Worm (Caenorhabditis elegans) whole organism, midembryonic: ENCODE results near the gene cyp-33C7.
A peak's percentile ranks its signal among the peaks of the same experiment; 100 is the strongest.

Experiments
- T22C8.4 ChIP-seq: fragments of 200-800 bp; sonication (Bioruptor generic); IDR thresholded peaks from 2 replicates; pipeline ENCODE4 v1.3.6; 2022; ENCODE audit warnings: missing genetic modification characterization, missing compliant biosample characterization
- cog-1 ChIP-seq: sonication (generic microtip); optimal IDR thresholded peaks from 2 replicates; lab custom pipeline; 2016; ENCODE audit warnings: missing genetic modification characterization, missing compliant biosample characterization
- flt-1 ChIP-seq: fragments of 200-800 bp; sonication (Bioruptor generic); IDR thresholded peaks from 2 replicates; pipeline ENCODE4 v1.3.6; 2022; ENCODE audit warnings: missing genetic modification characterization, missing compliant biosample characterization
- klf-2 ChIP-seq: fragments of 200-800 bp; sonication (Bioruptor generic); conservative IDR thresholded peaks from 2 replicates; pipeline ENCODE4 v1.3.6; 2022; ENCODE audit warnings: missing genetic modification reagents, missing genetic modification characterization, missing compliant biosample characterization
- med-1 ChIP-seq: sonication (generic microtip); optimal IDR thresholded peaks from 2 replicates; lab custom pipeline; 2017; ENCODE audit warnings: missing genetic modification characterization, mild to moderate bottlenecking, missing compliant biosample characterization, antibody characterized with exemption, missing genetic modification reagents; ENCODE audit not compliant: insufficient read depth
- ref-1 ChIP-seq: fragments of 200-800 bp; sonication (Bioruptor generic); conservative IDR thresholded peaks from 2 replicates; pipeline ENCODE4 v1.3.6; 2022; ENCODE audit warnings: missing genetic modification reagents, missing genetic modification characterization, missing compliant biosample characterization
- tab-1 ChIP-seq: fragments of 200-800 bp; sonication (Bioruptor generic); IDR thresholded peaks from 2 replicates; pipeline ENCODE4 v1.3.6; 2022; ENCODE audit warnings: missing genetic modification characterization, missing compliant biosample characterization
- ztf-23 ChIP-seq: fragments of 200-800 bp; sonication (Bioruptor generic); IDR thresholded peaks from 2 replicates; pipeline ENCODE4 v1.3.6; 2022; ENCODE audit warnings: missing genetic modification reagents, missing genetic modification characterization, missing compliant biosample characterization
- ztf-29 ChIP-seq: fragments of 200-800 bp; sonication (Bioruptor generic); IDR thresholded peaks from 2 replicates; pipeline ENCODE4 v1.3.6; 2022; ENCODE audit warnings: missing genetic modification reagents, missing genetic modification characterization, missing compliant biosample characterization

cyp-33C7 gene

DNA sequence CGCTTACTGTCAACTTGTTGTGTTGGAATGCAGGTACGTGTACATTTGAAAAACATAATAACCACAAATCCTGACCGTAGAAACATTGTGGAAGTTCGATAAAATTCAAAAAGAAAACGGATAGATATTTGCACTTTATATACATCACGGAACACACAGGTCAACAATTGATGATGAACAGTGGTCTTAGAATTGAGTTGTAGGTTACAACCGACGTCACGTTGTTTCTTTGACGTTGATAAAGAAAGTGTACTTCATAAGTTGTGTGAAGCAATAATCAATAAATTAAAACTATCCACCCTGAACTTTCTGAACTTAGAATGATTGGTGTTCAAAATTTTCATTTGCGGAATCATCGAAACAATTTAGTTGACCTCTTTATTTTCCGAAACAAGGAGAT, 21.4 kb downstream of the cyp-33C7 start, which contains the start of gene Y5H2A.1:
Gene Y5H2A.1, minus strand, starts transcription at position 101 of the 400 bp plus-strand sequence.
- TF ChIP-seq ztf-29 (GFP tag; lab: Robert Waterston, UW): no peak

- TF ChIP-seq ztf-23 (no peak), tab-1 (GFP tag; lab: Robert Waterston, UW) (no peak), klf-2 (GFP tag; lab: Robert Waterston, UW) (no peak), med-1 (no peak), ref-1 (GFP tag; lab: Robert Waterston, UW) (no peak), cog-1 (tag; lab: Kevin White, UChicago) (no peak), ztf-29 (GFP tag; lab: Robert Waterston, UW) (no peak), T22C8.4 (GFP tag; lab: Robert Waterston, UW) (no peak)
Measured at ce11 chrV:2274253-2274892, 24.0 kb downstream of the cyp-33C7 start, which contains the start of the genes Y5H2A.4 and abu-4. Y5H2A.4 (minus strand) TSS chrV:2274353. abu-4 (plus strand) TSS chrV:2274842.

ce11 chrV:2277260-2277659, 26.9 kb downstream of the cyp-33C7 start:
- TF ChIP-seq ref-1 (GFP tag; lab: Robert Waterston, UW) (no peak), ztf-23 (no peak), ztf-29 (GFP tag; lab: Robert Waterston, UW) (no peak), cog-1 (tag; lab: Kevin White, UChicago) (no peak), klf-2 (GFP tag; lab: Robert Waterston, UW) (no peak), tab-1 (GFP tag; lab: Robert Waterston, UW) (no peak), flt-1 (GFP tag; lab: Robert Waterston, UW) (no peak), med-1 (no peak), T22C8.4 (GFP tag; lab: Robert Waterston, UW) (no peak)

- TF ChIP-seq ztf-23 (no peak), klf-2 (GFP tag; lab: Robert Waterston, UW) (no peak), cog-1 (tag; lab: Kevin White, UChicago) (no peak), med-1 (no peak), ztf-29 (GFP tag; lab: Robert Waterston, UW) (no peak), T22C8.4 (GFP tag; lab: Robert Waterston, UW) (no peak), tab-1 (GFP tag; lab: Robert Waterston, UW) (no peak), ref-1 (GFP tag; lab: Robert Waterston, UW) (no peak), flt-1 (GFP tag; lab: Robert Waterston, UW) (no peak)
Measured at ce11 chrV:2278052-2278451, 27.7 kb downstream of the cyp-33C7 start, which contains the start of gene nhr-59. nhr-59 (minus strand) TSS chrV:2278265.

- TF ChIP-seq flt-1 (GFP tag; lab: Robert Waterston, UW) (no peak), cog-1 (tag; lab: Kevin White, UChicago) (peak; percentile 67)
Measured at ce11 chrV:2278543-2278942, 28.2 kb downstream of the cyp-33C7 start, which contains the start of gene fbxa-137. fbxa-137 (plus strand) TSS chrV:2278816.

ce11 chrV:2281499-2281898, 31.2 kb downstream of the cyp-33C7 start, which contains the start of gene nhr-228:
nhr-228 (plus strand) TSS chrV:2281759.
- TF ChIP-seq cog-1 (tag; lab: Kevin White, UChicago) (peak; percentile 18), ztf-29 (GFP tag; lab: Robert Waterston, UW) (no peak)

DNA sequence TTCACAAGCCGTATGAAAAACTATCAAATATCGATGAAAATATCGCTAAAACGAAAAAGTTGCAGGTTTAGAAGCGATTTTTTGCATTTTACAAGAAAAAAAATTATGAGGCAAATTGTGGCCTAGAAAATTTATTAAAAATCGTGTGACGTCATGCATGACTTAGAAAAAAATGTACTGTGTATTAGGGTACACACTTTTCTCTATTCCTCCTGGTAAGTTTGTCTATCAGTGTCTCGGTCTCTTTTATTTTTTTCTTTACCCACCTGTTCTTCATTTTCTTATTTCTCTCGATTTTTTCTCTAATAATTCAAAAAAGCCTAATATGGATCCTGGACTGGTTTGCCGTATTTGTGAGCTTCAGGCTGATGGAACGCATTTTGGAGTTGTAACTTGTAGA, 34.8 kb downstream of the cyp-33C7 start, which contains the start of gene nhr-227:
Gene nhr-227, plus strand, starts transcription at position 326 of the 400 bp plus-strand sequence.
- TF ChIP-seq ref-1 (GFP tag; lab: Robert Waterston, UW) (no peak), ztf-29 (GFP tag; lab: Robert Waterston, UW) (no peak), klf-2 (GFP tag; lab: Robert Waterston, UW) (no peak), tab-1 (GFP tag; lab: Robert Waterston, UW) (no peak), T22C8.4 (GFP tag; lab: Robert Waterston, UW) (no peak), flt-1 (GFP tag; lab: Robert Waterston, UW) (no peak), ztf-23 (no peak), med-1 (no peak), cog-1 (tag; lab: Kevin White, UChicago) (no peak)

- TF ChIP-seq med-1: no peak
Measured at ce11 chrV:2290329-2290728, 40.0 kb downstream of the cyp-33C7 start, which contains the start of gene nhr-225. nhr-225 (minus strand) TSS chrV:2290474.

- TF ChIP-seq ztf-29 (GFP tag; lab: Robert Waterston, UW) (no peak), med-1 (no peak), ref-1 (GFP tag; lab: Robert Waterston, UW) (no peak), cog-1 (tag; lab: Kevin White, UChicago) (no peak), tab-1 (GFP tag; lab: Robert Waterston, UW) (no peak), ztf-23 (no peak), klf-2 (GFP tag; lab: Robert Waterston, UW) (no peak), flt-1 (GFP tag; lab: Robert Waterston, UW) (no peak), T22C8.4 (GFP tag; lab: Robert Waterston, UW) (no peak)
Measured at ce11 chrV:2292240-2292639, 41.9 kb downstream of the cyp-33C7 start, which contains the start of gene nhr-115. nhr-115 (plus strand) TSS chrV:2292540.

ce11 chrV:2294577-2294976, 44.2 kb downstream of the cyp-33C7 start, which contains the start of gene nhr-226:
nhr-226 (plus strand) TSS chrV:2294877.
- TF ChIP-seq tab-1 (GFP tag; lab: Robert Waterston, UW) (no peak), ztf-23 (no peak), med-1 (no peak), klf-2 (GFP tag; lab: Robert Waterston, UW) (no peak), ztf-29 (GFP tag; lab: Robert Waterston, UW) (no peak), cog-1 (tag; lab: Kevin White, UChicago) (no peak), T22C8.4 (GFP tag; lab: Robert Waterston, UW) (no peak), flt-1 (GFP tag; lab: Robert Waterston, UW) (no peak), ref-1 (GFP tag; lab: Robert Waterston, UW) (no peak)
